Worm (Caenorhabditis elegans) whole organism, early embryonic: Measurements from ENCODE around the gene Y32F6A.4.
A peak's percentile ranks its signal among the peaks of the same experiment; 100 is the strongest.

Experiments
- B0310.2 ChIP-seq: sonication (generic microtip); optimal IDR thresholded peaks from 2 replicates; lab custom pipeline; 2016; ENCODE audit warnings: mild to moderate bottlenecking, missing genetic modification characterization, missing compliant biosample characterization
- F13C5.2 ChIP-seq: sonication (generic microtip); optimal IDR thresholded peaks from 2 replicates; lab custom pipeline; 2017; ENCODE audit warnings: mild to moderate bottlenecking, missing genetic modification characterization, inconsistent platforms, missing compliant biosample characterization
- aly-1 ChIP-seq: sonication (generic microtip); optimal IDR thresholded peaks from 2 replicates; lab custom pipeline; 2016; ENCODE audit warnings: missing genetic modification characterization, missing compliant biosample characterization
- ama-1 ChIP-seq: fragments of 150-350 bp; optimal IDR thresholded peaks from 2 replicates; lab custom pipeline; 2014
- ceh-13 ChIP-seq: fragments of 200-800 bp; sonication (Bioruptor generic); optimal IDR thresholded peaks from 2 replicates; lab custom pipeline; 2018; ENCODE audit warnings: mild to moderate bottlenecking, missing genetic modification characterization, missing compliant biosample characterization
- ceh-36 ChIP-seq: sonication (generic microtip); optimal IDR thresholded peaks from 2 replicates; lab custom pipeline; 2016; ENCODE audit warnings: missing genetic modification characterization, inconsistent platforms, missing compliant biosample characterization
- ets-7 ChIP-seq: sonication (generic microtip); optimal IDR thresholded peaks from 2 replicates; lab custom pipeline; 2016; ENCODE audit warnings: missing genotype, missing genetic modification characterization, missing compliant biosample characterization
- flt-1 ChIP-seq: fragments of 200-800 bp; sonication (Bioruptor generic); IDR thresholded peaks from 2 replicates; pipeline ENCODE4 v1.3.6; 2022; ENCODE audit warnings: missing genetic modification characterization, missing compliant biosample characterization
- hmbx-1 ChIP-seq: sonication (generic microtip); optimal IDR thresholded peaks from 2 replicates; lab custom pipeline; 2016; ENCODE audit warnings: mild to moderate bottlenecking, missing genetic modification characterization, missing compliant biosample characterization
- hmg-4 ChIP-seq: fragments of 200-800 bp; sonication (Bioruptor generic); optimal IDR thresholded peaks from 2 replicates; lab custom pipeline; 2018; ENCODE audit warnings: mild to moderate bottlenecking, missing genetic modification characterization, missing compliant biosample characterization
- hnd-1 ChIP-seq: sonication (generic microtip); optimal IDR thresholded peaks from 2 replicates; lab custom pipeline; 2016; ENCODE audit warnings: missing genetic modification characterization, missing compliant biosample characterization
- pes-1 ChIP-seq: fragments of 200-800 bp; sonication (Bioruptor generic); IDR thresholded peaks from 2 replicates; pipeline ENCODE4 v1.3.6; 2022; ENCODE audit warnings: missing genetic modification reagents, missing genetic modification characterization, missing compliant biosample characterization
- scrt-1 ChIP-seq: fragments of 200-800 bp; sonication (Bioruptor generic); IDR thresholded peaks from 2 replicates; pipeline ENCODE4 v1.3.6; 2022; ENCODE audit warnings: missing genetic modification characterization, missing compliant biosample characterization
- sea-1 ChIP-seq: fragments of 200-800 bp; sonication (Bioruptor generic); conservative IDR thresholded peaks from 2 replicates; pipeline ENCODE4 v1.3.6; 2022; ENCODE audit warnings: missing genetic modification characterization, missing compliant biosample characterization
- tbx-11 ChIP-seq: fragments of 200-800 bp; sonication (Bioruptor generic); IDR thresholded peaks from 2 replicates; pipeline ENCODE4 v1.3.6; 2022; ENCODE audit warnings: missing genetic modification characterization, missing compliant biosample characterization
- tbx-37 ChIP-seq: fragments of 200-800 bp; sonication (Bioruptor generic); conservative IDR thresholded peaks from 2 replicates; pipeline ENCODE4 v1.3.6; 2022; ENCODE audit warnings: missing genetic modification reagents, missing genetic modification characterization, missing compliant biosample characterization
- tra-4 ChIP-seq: sonication (generic microtip); optimal IDR thresholded peaks from 2 replicates; lab custom pipeline; 2017; ENCODE audit warnings: missing genetic modification characterization, missing compliant biosample characterization

The Y32F6A.4 gene

DNA sequence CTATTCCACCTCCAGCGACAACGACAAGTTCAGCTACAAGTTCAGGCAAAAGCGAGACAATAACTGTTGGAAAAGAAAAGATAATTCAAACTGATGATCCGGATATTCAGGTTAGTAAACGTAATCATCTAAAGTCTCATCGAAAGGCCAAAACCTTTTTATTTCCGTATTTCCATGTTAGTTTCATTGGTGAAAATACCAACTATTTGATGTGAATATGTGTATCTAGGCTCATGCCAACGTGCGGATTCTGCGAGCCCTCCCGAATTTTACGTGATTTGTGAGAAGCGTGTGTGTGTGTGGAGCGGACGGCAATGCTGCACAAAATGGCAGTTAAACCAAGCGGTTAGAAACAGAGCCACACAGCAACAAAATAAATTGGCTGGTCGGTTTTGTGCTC is 37.1 kb upstream of the Y32F6A.4 start:
- TF ChIP-seq F13C5.2 (tag; lab: Kevin White, UChicago), result no peak
- no peak for TF ChIP-seq pes-1
- TF ChIP-seq tbx-11 (GFP tag; lab: Robert Waterston, UW), result no peak
- no peak for TF ChIP-seq tra-4 (tag; lab: Kevin White, UChicago)
- TF ChIP-seq sea-1 (GFP tag; lab: Robert Waterston, UW), result no peak
- TF ChIP-seq B0310.2 (tag; lab: Kevin White, UChicago), result no peak
- no peak for TF ChIP-seq scrt-1 (GFP tag; lab: Robert Waterston, UW)
- no peak for TF ChIP-seq aly-1 (tag; lab: Kevin White, UChicago)
- TF ChIP-seq tbx-37 (GFP tag; lab: Robert Waterston, UW), result no peak
- no peak for TF ChIP-seq ceh-36 (tag; lab: Kevin White, UChicago)
- TF ChIP-seq ama-1 (lab: Kevin White, UChicago), result no peak
- no peak for TF ChIP-seq flt-1
- no peak for TF ChIP-seq hnd-1 (tag; lab: Kevin White, UChicago)
- no peak for TF ChIP-seq hmbx-1
- no peak for TF ChIP-seq ets-7
- no peak for TF ChIP-seq ceh-13 (GFP tag; lab: Kevin White, UChicago)
- TF ChIP-seq hmg-4, result no peak

DNA sequence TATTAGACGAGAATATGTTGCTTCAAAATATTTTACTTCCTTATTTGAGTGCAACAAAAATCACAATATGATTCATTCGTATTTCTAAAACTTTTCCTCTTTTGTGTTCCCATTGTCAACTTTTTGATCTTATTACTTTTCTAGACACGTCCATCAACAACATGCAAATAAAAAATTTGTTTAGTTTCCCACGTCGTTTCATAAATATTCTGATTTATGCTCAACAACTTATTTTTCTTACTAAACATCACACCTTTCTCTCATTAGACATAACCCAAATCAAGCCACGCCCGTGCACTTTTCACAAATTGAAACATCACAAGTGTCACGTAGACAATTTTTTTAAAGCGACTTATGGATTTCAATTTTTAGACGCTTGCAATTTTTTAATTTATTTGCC is 36.0 kb upstream of the Y32F6A.4 start:
- TF ChIP-seq pes-1 (no peak), ama-1 (lab: Kevin White, UChicago) (no peak), tbx-37 (GFP tag; lab: Robert Waterston, UW) (no peak), tra-4 (tag; lab: Kevin White, UChicago) (no peak), sea-1 (GFP tag; lab: Robert Waterston, UW) (no peak), scrt-1 (GFP tag; lab: Robert Waterston, UW) (no peak), tbx-11 (GFP tag; lab: Robert Waterston, UW) (no peak), aly-1 (tag; lab: Kevin White, UChicago) (no peak), F13C5.2 (tag; lab: Kevin White, UChicago) (no peak), ceh-36 (tag; lab: Kevin White, UChicago) (no peak)

DNA sequence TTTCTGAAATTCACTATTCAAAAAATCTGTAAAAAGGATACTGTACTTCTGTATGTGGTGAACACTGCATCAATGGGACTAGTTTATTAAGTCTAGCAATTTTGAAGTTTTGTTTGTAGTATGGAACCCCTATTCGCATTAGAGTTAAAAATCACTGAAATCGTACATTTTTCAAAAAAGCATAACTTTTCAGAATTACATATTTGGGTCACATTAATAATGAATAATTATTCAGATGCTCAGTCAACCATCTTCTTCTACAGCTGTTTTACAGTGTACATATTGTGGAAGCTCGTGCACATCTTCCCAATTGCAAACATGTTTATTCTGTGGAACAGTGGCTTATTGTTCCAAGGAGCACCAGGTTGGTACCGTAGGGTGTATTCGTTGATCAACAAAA is 34.8 kb upstream of the Y32F6A.4 start:
- no peak for TF ChIP-seq sea-1 (GFP tag; lab: Robert Waterston, UW)
- no peak for TF ChIP-seq hmg-4
- TF ChIP-seq ama-1 (lab: Kevin White, UChicago), result no peak
- TF ChIP-seq aly-1 (tag; lab: Kevin White, UChicago), result no peak
- TF ChIP-seq flt-1, result no peak
- no peak for TF ChIP-seq B0310.2 (tag; lab: Kevin White, UChicago)
- no peak for TF ChIP-seq ets-7
- no peak for TF ChIP-seq tbx-11 (GFP tag; lab: Robert Waterston, UW)
- no peak for TF ChIP-seq scrt-1 (GFP tag; lab: Robert Waterston, UW)
- no peak for TF ChIP-seq tra-4 (tag; lab: Kevin White, UChicago)
- no peak for TF ChIP-seq hnd-1 (tag; lab: Kevin White, UChicago)
- TF ChIP-seq F13C5.2 (tag; lab: Kevin White, UChicago), result no peak
- no peak for TF ChIP-seq ceh-36 (tag; lab: Kevin White, UChicago)
- TF ChIP-seq tbx-37 (GFP tag; lab: Robert Waterston, UW), result no peak
- TF ChIP-seq hmbx-1, result no peak
- TF ChIP-seq ceh-13 (GFP tag; lab: Kevin White, UChicago), result no peak
- TF ChIP-seq pes-1, result no peak

DNA sequence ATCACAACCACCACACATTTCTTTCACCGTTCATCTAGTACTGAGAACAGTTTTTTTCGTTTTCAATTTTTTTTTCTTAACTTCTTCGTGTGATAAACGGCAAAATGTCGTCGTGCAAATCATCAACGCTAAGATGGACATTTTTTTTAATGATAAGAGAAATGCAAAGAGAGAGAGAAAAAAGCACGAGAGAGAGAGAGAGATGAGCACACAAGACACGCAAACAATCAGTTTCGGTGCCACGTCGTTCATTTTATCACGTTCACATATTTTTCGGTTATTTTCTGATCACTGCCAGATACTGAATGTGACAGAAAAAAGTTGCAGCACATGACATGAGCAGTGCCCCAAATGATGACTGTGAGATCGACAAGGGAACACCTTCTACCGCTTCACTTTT is 34.3 kb upstream of the Y32F6A.4 start, which contains the start of gene egl-9:
TSS of gene egl-9 (plus strand) at position 328 of the 400 bp plus-strand sequence.
- TF ChIP-seq hmbx-1, result no peak

DNA sequence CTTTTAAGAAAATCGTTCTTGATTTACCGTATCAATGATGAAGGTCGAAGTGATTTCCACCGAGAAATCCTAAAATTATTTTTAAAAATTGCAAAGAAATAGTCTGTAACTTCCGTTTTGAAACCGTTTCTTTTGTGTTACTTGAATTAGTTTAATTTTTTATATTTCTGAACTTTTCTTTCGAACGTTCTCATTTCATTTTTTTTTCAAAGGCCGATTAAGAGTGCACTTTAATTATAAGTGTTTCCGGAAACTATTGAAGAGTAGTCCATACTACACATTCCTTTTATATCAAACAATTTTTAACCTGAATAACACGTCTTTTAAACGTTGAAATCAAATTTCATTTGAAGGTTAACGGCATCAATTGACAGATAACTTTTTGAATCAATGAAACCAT is 33.8 kb upstream of the Y32F6A.4 start:
- TF ChIP-seq B0310.2 (tag; lab: Kevin White, UChicago) (no peak), hmg-4 (no peak), ets-7 (no peak), scrt-1 (GFP tag; lab: Robert Waterston, UW) (no peak), tbx-11 (GFP tag; lab: Robert Waterston, UW) (no peak), hnd-1 (tag; lab: Kevin White, UChicago) (no peak), ama-1 (lab: Kevin White, UChicago) (no peak), ceh-36 (tag; lab: Kevin White, UChicago) (no peak), aly-1 (tag; lab: Kevin White, UChicago) (no peak), F13C5.2 (tag; lab: Kevin White, UChicago) (no peak), pes-1 (no peak), sea-1 (GFP tag; lab: Robert Waterston, UW) (no peak)

DNA sequence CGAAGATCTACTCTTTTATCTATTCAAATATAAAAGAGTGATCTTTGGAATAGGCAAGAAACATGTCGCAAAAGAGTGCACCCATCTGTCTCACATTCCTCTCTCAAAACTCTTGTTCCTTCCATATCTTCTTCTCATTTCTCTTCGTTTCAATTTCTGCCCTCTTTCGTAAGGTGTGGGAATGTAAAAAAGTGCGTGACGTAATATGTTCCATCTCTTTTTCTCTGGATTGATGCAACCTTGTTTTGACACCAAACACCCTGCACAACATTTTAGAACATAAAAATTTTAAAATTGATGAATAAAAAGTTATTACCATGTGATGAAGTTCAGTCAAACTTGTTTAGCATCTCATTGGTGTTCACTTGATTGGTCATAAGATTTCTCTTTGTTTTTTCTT is 33.2 kb upstream of the Y32F6A.4 start:
- TF ChIP-seq tra-4 (tag; lab: Kevin White, UChicago), result no peak

DNA sequence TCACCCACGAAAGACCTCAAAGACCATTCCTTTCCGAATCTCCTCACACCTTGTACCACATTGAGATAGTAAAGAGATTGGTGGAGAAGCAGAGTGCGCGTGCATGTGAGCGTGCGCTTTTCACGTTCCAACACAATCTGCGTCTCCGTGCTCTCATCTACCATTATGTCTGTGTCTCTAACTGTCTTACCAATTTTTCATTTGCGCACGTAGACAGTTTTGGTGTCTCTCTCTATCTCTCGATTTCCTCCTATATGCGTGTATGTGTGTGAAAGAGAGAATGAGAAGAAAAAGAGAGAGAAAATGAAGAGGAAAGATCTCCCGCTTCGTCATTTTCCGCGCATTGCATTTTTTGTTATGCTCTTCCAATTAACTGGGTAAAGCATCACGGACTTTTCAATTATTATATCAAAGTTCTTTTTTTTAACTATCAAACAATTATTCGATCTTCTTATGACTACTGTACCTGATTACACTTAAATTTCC is 32.8 kb upstream of the Y32F6A.4 start:
- no peak for TF ChIP-seq hnd-1 (tag; lab: Kevin White, UChicago)
- TF ChIP-seq F13C5.2 (tag; lab: Kevin White, UChicago), result peak; percentile 14
- peak; percentile 55 for TF ChIP-seq hmg-4

DNA sequence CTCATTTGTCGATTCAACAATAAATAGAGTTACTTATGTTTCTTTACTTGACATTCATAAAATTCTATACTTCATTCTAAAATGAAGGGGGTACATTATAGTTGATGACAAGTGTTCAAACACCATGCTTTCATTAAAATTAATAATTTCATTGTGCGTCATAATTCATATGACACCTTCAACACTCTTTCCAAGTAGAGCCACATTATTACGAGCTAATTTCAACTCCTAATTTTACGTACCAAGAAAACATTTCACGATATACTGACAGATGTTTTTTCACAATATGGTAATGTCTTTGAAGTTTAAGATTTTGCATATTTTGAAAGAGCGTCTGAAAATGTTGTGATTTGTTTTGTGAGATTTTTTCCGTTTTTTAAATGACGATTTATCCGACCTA is 31.6 kb upstream of the Y32F6A.4 start:
- TF ChIP-seq flt-1 (no peak), scrt-1 (GFP tag; lab: Robert Waterston, UW) (no peak), ceh-13 (GFP tag; lab: Kevin White, UChicago) (no peak), B0310.2 (tag; lab: Kevin White, UChicago) (no peak), sea-1 (GFP tag; lab: Robert Waterston, UW) (no peak)
